Worm (Caenorhabditis elegans): Measurements from ENCODE around the gene C52A10.3.

The C52A10.3 gene

ce11 chrV:5243036-5243435, 3.7 kb upstream of the C52A10.3 start, which contains the start of gene cest-35.1:
Gene cest-35.1 (minus strand): TSS chrV:5243136.
- TF ChIP-seq unc-62 (GFP tag; optimal IDR thresholded peaks at IDR 0.05) = no peak

- no peak for TF ChIP-seq unc-62 (GFP tag; optimal IDR thresholded peaks at IDR 0.05)
These were observed 599 bp upstream of the C52A10.3 start, which contains the start of gene B0238.15 for ce11 chrV:5239903-5240302. Gene B0238.15 (plus strand): TSS chrV:5240203.

- no peak for TF ChIP-seq unc-62 (GFP tag; optimal IDR thresholded peaks at IDR 0.05)
These were observed 2.2 kb downstream of the C52A10.3 start, which contains the start of gene cest-35.2 for ce11 chrV:5237116-5237515. Gene cest-35.2 (minus strand): TSS chrV:5237216.

- no peak for TF ChIP-seq unc-62 (GFP tag; optimal IDR thresholded peaks at IDR 0.05)
These were observed 5.5 kb downstream of the C52A10.3 start, which contains the start of gene cest-32 for ce11 chrV:5233777-5234176. Gene cest-32 (minus strand): TSS chrV:5233891.

- no peak for TF ChIP-seq unc-62 (GFP tag; optimal IDR thresholded peaks at IDR 0.05)
These were observed 10.8 kb downstream of the C52A10.3 start for ce11 chrV:5228513-5228912.

ce11 chrV:5225660-5226059, 13.6 kb downstream of the C52A10.3 start:
- TF ChIP-seq unc-62 (GFP tag; optimal IDR thresholded peaks at IDR 0.05) = no peak

ce11 chrV:5223044-5223443, 16.3 kb downstream of the C52A10.3 start, which contains the start of gene Y49G5B.1:
Gene Y49G5B.1 (plus strand): TSS chrV:5223367.
- no peak for TF ChIP-seq unc-62 (GFP tag; optimal IDR thresholded peaks at IDR 0.05)

ce11 chrV:5213674-5214073, 25.6 kb downstream of the C52A10.3 start:
- no peak for TF ChIP-seq unc-62 (GFP tag; optimal IDR thresholded peaks at IDR 0.05)

ce11 chrV:5204127-5204526, 35.2 kb downstream of the C52A10.3 start, which contains the start of gene ttc-37:
Gene ttc-37 (plus strand): TSS chrV:5204475.
- no peak for TF ChIP-seq unc-62 (GFP tag; optimal IDR thresholded peaks at IDR 0.05)

ce11 chrV:5203643-5204042, 35.7 kb downstream of the C52A10.3 start:
- TF ChIP-seq unc-62 (GFP tag; optimal IDR thresholded peaks at IDR 0.05) = no peak

ce11 chrV:5201706-5202105, 37.6 kb downstream of the C52A10.3 start:
- no peak for TF ChIP-seq unc-62 (GFP tag; optimal IDR thresholded peaks at IDR 0.05)

ce11 chrV:5200188-5200587, 39.1 kb downstream of the C52A10.3 start:
- no peak for TF ChIP-seq unc-62 (GFP tag; optimal IDR thresholded peaks at IDR 0.05)

ce11 chrV:5198240-5198639, 41.1 kb downstream of the C52A10.3 start, which contains the start of gene Y47A7.2:
Gene Y47A7.2 (minus strand): TSS chrV:5198340.
- TF ChIP-seq unc-62 (GFP tag; optimal IDR thresholded peaks at IDR 0.05) = no peak

ce11 chrV:5194508-5194907, 44.8 kb downstream of the C52A10.3 start, which contains the start of gene abu-8:
Gene abu-8 (minus strand): TSS chrV:5194608.
- no peak for TF ChIP-seq unc-62 (GFP tag; optimal IDR thresholded peaks at IDR 0.05)

- no peak for TF ChIP-seq unc-62 (GFP tag; optimal IDR thresholded peaks at IDR 0.05)
These were observed 46.8 kb downstream of the C52A10.3 start, which contains the start of gene C03A7.13 for ce11 chrV:5192501-5192900. Gene C03A7.13 (minus strand): TSS chrV:5192543.

Data from whole organism, dauer.